Fruit fly (Drosophila melanogaster) whole organism, pupa: ENCODE data around the gene CG31200.

Source experiments
- CG10348 ChIP-seq: fragments of 200-800 bp; sonication (Bioruptor generic); IDR thresholded peaks from 2 replicates; pipeline ENCODE4 v1.3.6; 2022; ENCODE audit warnings: missing biosample characterization, missing genetic modification characterization
- CG12605 ChIP-seq: fragments of 200-800 bp; sonication (Bioruptor generic); IDR thresholded peaks from 2 replicates; pipeline ENCODE4 v1.3.6; 2022; ENCODE audit warnings: missing biosample characterization, missing genetic modification characterization
- CG13204 ChIP-seq: fragments of 200-800 bp; sonication (Bioruptor generic); optimal IDR thresholded peaks from 2 replicates; lab custom pipeline; 2018; ENCODE audit warnings: missing biosample characterization, mild to moderate bottlenecking, missing genetic modification characterization, moderate library complexity
- CG14655 ChIP-seq: fragments of 200-800 bp; sonication (Bioruptor generic); optimal IDR thresholded peaks from 3 replicates; lab custom pipeline; 2017; ENCODE audit warnings: mild to moderate bottlenecking, missing biosample characterization, missing genetic modification reagents, missing genetic modification characterization
- CG15710 ChIP-seq: fragments of 200-800 bp; sonication (Bioruptor generic); optimal IDR thresholded peaks from 2 replicates; lab custom pipeline; 2018; ENCODE audit warnings: missing biosample characterization, mild to moderate bottlenecking, missing genetic modification characterization, moderate library complexity
- CG17806 ChIP-seq: fragments of 200-800 bp; sonication (Bioruptor generic); optimal IDR thresholded peaks from 2 replicates; lab custom pipeline; 2018; ENCODE audit warnings: missing biosample characterization, mild to moderate bottlenecking, missing genetic modification characterization, moderate library complexity
- CG32121 ChIP-seq: fragments of 200-800 bp; sonication (Bioruptor generic); IDR thresholded peaks from 2 replicates; pipeline ENCODE4 v1.3.6; 2022; ENCODE audit warnings: missing biosample characterization, missing genetic modification characterization
- CG34367 ChIP-seq: fragments of 200-800 bp; sonication (Bioruptor generic); optimal IDR thresholded peaks from 2 replicates; lab custom pipeline; 2018; ENCODE audit warnings: missing biosample characterization, mild to moderate bottlenecking, missing genetic modification characterization
- CG4496 ChIP-seq: fragments of 200-800 bp; sonication (Bioruptor generic); IDR thresholded peaks from 3 replicates; pipeline ENCODE4 v1.3.6; 2022; ENCODE audit warnings: missing biosample characterization, missing genetic modification characterization
- CG8159 ChIP-seq: fragments of 200-800 bp; sonication (Bioruptor generic); optimal IDR thresholded peaks from 3 replicates; lab custom pipeline; 2018; ENCODE audit warnings: missing biosample characterization, mild to moderate bottlenecking, missing genetic modification characterization, moderate library complexity
- CG8301 ChIP-seq: fragments of 200-800 bp; sonication (Bioruptor generic); optimal IDR thresholded peaks from 2 replicates; lab custom pipeline; 2018; ENCODE audit warnings: missing biosample characterization, mild to moderate bottlenecking, missing genetic modification characterization
- CG9948 ChIP-seq: fragments of 200-800 bp; sonication (Bioruptor generic); optimal IDR thresholded peaks from 2 replicates; lab custom pipeline; 2018; ENCODE audit warnings: missing biosample characterization, mild to moderate bottlenecking, missing genetic modification characterization, moderate library complexity
- D1 ChIP-seq: fragments of 200-800 bp; sonication (Bioruptor generic); optimal IDR thresholded peaks from 2 replicates; lab custom pipeline; 2018; ENCODE audit warnings: missing biosample characterization, mild to moderate bottlenecking, missing genetic modification characterization, moderate library complexity
- EcR ChIP-seq: fragments of 200-800 bp; sonication (Bioruptor generic); optimal IDR thresholded peaks from 3 replicates; lab custom pipeline; 2019; ENCODE audit warnings: missing biosample characterization, missing genetic modification characterization, mild to moderate bottlenecking, moderate library complexity, missing genetic modification reagents
- Ets98B ChIP-seq: fragments of 200-800 bp; sonication (Bioruptor generic); IDR thresholded peaks from 2 replicates; pipeline ENCODE4 v1.3.6; 2022; ENCODE audit warnings: missing biosample characterization, missing genetic modification characterization
- Pif1A ChIP-seq: fragments of 200-800 bp; sonication (Bioruptor generic); optimal IDR thresholded peaks from 3 replicates; lab custom pipeline; 2016; ENCODE audit warnings: missing biosample characterization, missing genetic modification characterization
- Pif1B ChIP-seq: fragments of 200-800 bp; sonication (Bioruptor generic); optimal IDR thresholded peaks from 3 replicates; lab custom pipeline; 2016; ENCODE audit warnings: missing biosample characterization, missing genetic modification characterization
- Snoo ChIP-seq: fragments of 200-800 bp; sonication (Bioruptor generic); optimal IDR thresholded peaks from 3 replicates; lab custom pipeline; 2017; ENCODE audit warnings: missing biosample characterization, mild to moderate bottlenecking, missing genetic modification characterization, inconsistent platforms
- fd96Ca ChIP-seq: fragments of 200-800 bp; sonication (Bioruptor generic); IDR thresholded peaks from 3 replicates; pipeline ENCODE4 v1.3.6; 2022; ENCODE audit warnings: missing biosample characterization, missing genetic modification characterization
- gl ChIP-seq: fragments of 200-800 bp; sonication (Bioruptor generic); optimal IDR thresholded peaks from 2 replicates; lab custom pipeline; 2018; ENCODE audit warnings: missing biosample characterization, mild to moderate bottlenecking, missing genetic modification characterization
- rn ChIP-seq: fragments of 200-800 bp; sonication (Bioruptor generic); IDR thresholded peaks from 2 replicates; pipeline ENCODE4 v1.3.6; 2022; ENCODE audit warnings: missing biosample characterization, missing genetic modification characterization

CG31200 gene

DNA sequence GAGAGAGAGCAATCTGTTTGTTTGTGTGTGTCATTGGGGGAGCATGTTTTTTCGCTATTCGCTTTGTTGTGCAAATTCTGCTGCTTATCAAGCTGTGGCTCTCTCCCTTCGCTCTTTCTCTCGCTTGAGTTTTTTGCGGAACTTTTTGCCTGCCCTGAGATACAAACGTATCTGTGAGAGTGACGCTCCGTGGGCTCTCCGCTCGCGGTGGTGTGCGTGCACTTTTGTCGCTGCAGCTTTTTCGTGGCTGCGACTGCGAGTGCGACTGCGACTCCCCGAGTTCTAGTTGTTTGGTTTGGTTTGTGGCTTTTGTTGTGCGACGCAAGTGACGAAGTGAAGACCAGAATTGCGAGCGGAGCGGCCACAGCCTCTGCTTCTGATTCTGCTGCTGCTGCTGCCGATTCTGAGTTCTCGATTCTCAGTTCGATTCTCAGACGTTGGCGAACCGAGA is 37.5 kb upstream of the CG31200 start:
- TF ChIP-seq CG8301 (tag; lab: Kevin White, UChicago) = no peak
- TF ChIP-seq EcR (GFP tag; lab: Kevin White, UChicago) = peak; percentile 18
- peak; percentile 96 for TF ChIP-seq Ets98B
- peak; percentile 93 for TF ChIP-seq CG32121 (GFP tag; lab: Robert Waterston, UW)
- TF ChIP-seq CG10348 = no peak
- TF ChIP-seq fd96Ca (GFP tag; lab: Robert Waterston, UW) = peak; percentile 95
- TF ChIP-seq CG13204 (GFP tag; lab: Kevin White, UChicago) = peak; percentile 82
- no peak for TF ChIP-seq CG34367 (tag; lab: Kevin White, UChicago)
- no peak for TF ChIP-seq Pif1A
- TF ChIP-seq CG9948 = no peak
- peak; percentile 85 for TF ChIP-seq CG12605
- no peak for TF ChIP-seq D1 (tag; lab: Kevin White, UChicago)
- no peak for TF ChIP-seq CG14655
- TF ChIP-seq CG15710 (tag; lab: Kevin White, UChicago) = no peak
- peak; percentile 31 for TF ChIP-seq Snoo (tag; lab: Kevin White, UChicago)
- TF ChIP-seq CG4496 (GFP tag; lab: Robert Waterston, UW) = peak; percentile 86
- TF ChIP-seq gl (tag; lab: Kevin White, UChicago) = no peak
- no peak for TF ChIP-seq CG8159 (tag; lab: Kevin White, UChicago)
- peak; percentile 60 for TF ChIP-seq Pif1B (GFP tag; lab: Kevin White, UChicago)
- no peak for TF ChIP-seq rn
- TF ChIP-seq CG17806 (tag; lab: Kevin White, UChicago) = no peak

dm6 chr3R:20782104-20782654 is 37.0 kb upstream of the CG31200 start:
- TF ChIP-seq rn (peak; percentile 8; the same call in 1 of the 2 replicates), fd96Ca (GFP tag; lab: Robert Waterston, UW) (0 out of 3 replicates have a peak, but pooled peaks have one; percentile 27), gl (tag; lab: Kevin White, UChicago) (peak; percentile 54), CG15710 (tag; lab: Kevin White, UChicago) (peak; percentile 94), Snoo (tag; lab: Kevin White, UChicago) (peak; percentile 79), CG17806 (tag; lab: Kevin White, UChicago) (peak; percentile 96), CG14655 (peak; percentile 96), Ets98B (peak; percentile 30; the same call in 1 of the 2 replicates), CG13204 (GFP tag; lab: Kevin White, UChicago) (peak; percentile 67), Pif1A (peak; percentile 79), CG8301 (tag; lab: Kevin White, UChicago) (peak; percentile 90), CG12605 (peak; percentile 61), CG32121 (GFP tag; lab: Robert Waterston, UW) (peak; percentile 65), CG9948 (peak; percentile 97), CG4496 (GFP tag; lab: Robert Waterston, UW) (peak; percentile 81; the same call in 2 of the 3 replicates), EcR (GFP tag; lab: Kevin White, UChicago) (no peak), Pif1B (GFP tag; lab: Kevin White, UChicago) (peak; percentile 81), CG8159 (tag; lab: Kevin White, UChicago) (peak; percentile 96), D1 (tag; lab: Kevin White, UChicago) (peak; percentile 93), CG34367 (tag; lab: Kevin White, UChicago) (peak; percentile 88), CG10348 (no peak)

dm6 chr3R:20779969-20780368 is 34.8 kb upstream of the CG31200 start:
- TF ChIP-seq CG14655 (peak; percentile 36), CG8301 (tag; lab: Kevin White, UChicago) (peak; percentile 30), CG12605 (peak; percentile 84), Ets98B (peak; percentile 91), CG8159 (tag; lab: Kevin White, UChicago) (peak; percentile 35), CG17806 (tag; lab: Kevin White, UChicago) (peak; percentile 42), CG15710 (tag; lab: Kevin White, UChicago) (peak; percentile 43), Pif1A (peak; percentile 69), gl (tag; lab: Kevin White, UChicago) (peak; percentile 77), Pif1B (GFP tag; lab: Kevin White, UChicago) (peak; percentile 62), CG34367 (tag; lab: Kevin White, UChicago) (peak; percentile 29), fd96Ca (GFP tag; lab: Robert Waterston, UW) (peak; percentile 82), rn (0 out of 2 replicates have a peak, but pooled peaks have one; percentile 8), CG10348 (no peak), CG9948 (no peak), CG13204 (GFP tag; lab: Kevin White, UChicago) (peak; percentile 95), EcR (GFP tag; lab: Kevin White, UChicago) (peak; percentile 84), Snoo (tag; lab: Kevin White, UChicago) (peak; percentile 48), CG32121 (GFP tag; lab: Robert Waterston, UW) (peak; percentile 89), D1 (tag; lab: Kevin White, UChicago) (no peak), CG4496 (GFP tag; lab: Robert Waterston, UW) (peak; percentile 91)

- TF ChIP-seq rn (no peak), CG8159 (tag; lab: Kevin White, UChicago) (no peak), CG17806 (tag; lab: Kevin White, UChicago) (no peak), CG14655 (no peak), CG10348 (no peak), CG9948 (no peak), fd96Ca (GFP tag; lab: Robert Waterston, UW) (no peak), CG34367 (tag; lab: Kevin White, UChicago) (no peak)
Observed at dm6 chr3R:20779545-20779944, 34.4 kb upstream of the CG31200 start.

DNA sequence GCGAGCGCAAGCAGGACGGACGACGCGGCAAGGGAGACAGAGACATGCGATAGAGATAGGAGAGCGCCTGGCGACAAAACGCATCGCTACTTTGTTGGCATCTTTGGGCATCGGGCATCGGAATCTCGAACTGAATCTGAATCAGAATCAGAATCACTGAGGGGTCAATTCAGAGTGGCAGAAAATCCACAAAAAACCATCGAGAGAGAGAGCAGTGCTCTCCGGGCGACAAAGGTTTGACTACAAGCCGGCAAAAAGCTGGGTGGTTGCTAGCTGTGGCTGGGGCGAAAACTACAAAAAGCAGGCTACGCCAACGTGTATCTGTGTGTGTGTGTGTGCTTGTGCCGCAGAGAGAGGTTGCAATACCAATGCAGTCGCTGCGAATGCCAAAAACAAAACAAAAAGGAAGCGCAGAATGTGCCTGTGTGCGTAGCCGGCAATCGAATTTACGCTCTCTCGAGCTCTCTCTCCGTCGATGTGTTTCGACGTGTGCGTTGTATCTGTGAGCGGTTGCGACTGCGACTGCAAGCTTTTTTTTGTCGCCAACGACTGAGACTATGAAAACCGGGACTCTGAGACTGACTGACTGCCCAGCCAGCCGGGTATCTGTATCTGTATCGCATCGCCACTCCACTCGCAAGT is 33.3 kb upstream of the CG31200 start:
- TF ChIP-seq CG4496 (GFP tag; lab: Robert Waterston, UW) (peak; percentile 99), CG8159 (tag; lab: Kevin White, UChicago) (peak; percentile 86), CG34367 (tag; lab: Kevin White, UChicago) (peak; percentile 89), CG12605 (peak; percentile 98), D1 (tag; lab: Kevin White, UChicago) (peak; percentile 14), Pif1B (GFP tag; lab: Kevin White, UChicago) (peak; percentile 97), Snoo (tag; lab: Kevin White, UChicago) (peak; percentile 89), CG17806 (tag; lab: Kevin White, UChicago) (peak; percentile 82), CG14655 (peak; percentile 93), Ets98B (peak; percentile 100), Pif1A (peak; percentile 90), CG15710 (tag; lab: Kevin White, UChicago) (peak; percentile 89), CG32121 (GFP tag; lab: Robert Waterston, UW) (peak; percentile 100), EcR (GFP tag; lab: Kevin White, UChicago) (peak; percentile 69), CG9948 (peak; percentile 73), CG8301 (tag; lab: Kevin White, UChicago) (peak; percentile 89), rn (peak; percentile 65; the same call in 1 of the 2 replicates), CG10348 (0 out of 2 replicates have a peak, but pooled peaks have one; percentile 18), fd96Ca (GFP tag; lab: Robert Waterston, UW) (peak; percentile 100), CG13204 (GFP tag; lab: Kevin White, UChicago) (peak; percentile 95), gl (tag; lab: Kevin White, UChicago) (peak; percentile 99)
- TF ChIP-seq, all 21 proteins: peak for 21
